Worm (Caenorhabditis elegans) whole organism, L2 larva: ENCODE data around the gene cyp-14A2.

ENCODE experiments used
- Y55F3AM.14 ChIP-seq: fragments of 200-800 bp; sonication (Bioruptor generic); optimal IDR thresholded peaks from 2 replicates; lab custom pipeline; 2018; ENCODE audit warnings: mild to moderate bottlenecking, missing genetic modification characterization, missing compliant biosample characterization
- ZK546.5 ChIP-seq: sonication (generic microtip); optimal IDR thresholded peaks from 2 replicates; lab custom pipeline; 2017; ENCODE audit warnings: missing biosample characterization, missing genetic modification characterization
- alr-1 ChIP-seq: fragments of 150-350 bp; optimal IDR thresholded peaks from 2 replicates; lab custom pipeline; 2014; ENCODE audit warnings: missing biosample characterization, missing genetic modification characterization
- aly-2 ChIP-seq: fragments of 150-350 bp; optimal IDR thresholded peaks from 2 replicates; lab custom pipeline; 2014; ENCODE audit warnings: missing biosample characterization, missing genetic modification characterization
- ama-1 ChIP-seq: fragments of 150-350 bp; optimal IDR thresholded peaks from 2 replicates; lab custom pipeline; 2018; ENCODE audit warnings: inconsistent platforms
- ceh-16 ChIP-seq: fragments of 150-350 bp; optimal IDR thresholded peaks from 2 replicates; lab custom pipeline; 2014; ENCODE audit warnings: missing biosample characterization, missing genetic modification characterization
- crh-2 ChIP-seq: sonication (generic microtip); optimal IDR thresholded peaks from 2 replicates; lab custom pipeline; 2017; ENCODE audit warnings: missing biosample characterization, missing genetic modification characterization
- egl-27 ChIP-seq: sonication (generic microtip); optimal IDR thresholded peaks from 3 replicates; lab custom pipeline; 2017; ENCODE audit warnings: missing biosample characterization, missing genetic modification reagents, missing genetic modification characterization
- elt-3 ChIP-seq: sonication (generic microtip); optimal IDR thresholded peaks from 2 replicates; lab custom pipeline; 2017; ENCODE audit warnings: missing biosample characterization, missing genetic modification characterization
- fos-1 ChIP-seq: fragments of 150-350 bp; optimal IDR thresholded peaks from 2 replicates; lab custom pipeline; 2014; ENCODE audit warnings: missing biosample characterization, missing genetic modification characterization
- lin-11 ChIP-seq: fragments of 150-350 bp; sonication (generic microtip); optimal IDR thresholded peaks from 2 replicates; lab custom pipeline; 2014; ENCODE audit warnings: missing biosample characterization, missing genetic modification characterization, inconsistent platforms, mixed read lengths
- lin-13 ChIP-seq: fragments of 150-350 bp; optimal IDR thresholded peaks from 2 replicates; lab custom pipeline; 2014; ENCODE audit warnings: missing biosample characterization, missing genetic modification reagents, missing genetic modification characterization
- mab-5 ChIP-seq: fragments of 150-350 bp; optimal IDR thresholded peaks from 2 replicates; lab custom pipeline; 2014; ENCODE audit warnings: missing biosample characterization, missing genetic modification characterization
- mbf-1 ChIP-seq: sonication (generic microtip); optimal IDR thresholded peaks from 2 replicates; lab custom pipeline; 2017; ENCODE audit warnings: missing biosample characterization, missing genetic modification characterization
- mdl-1 ChIP-seq, 2 experiments: fragments of 150-350 bp in 1 of 2; sonication (generic microtip) in 1 of 2; optimal IDR thresholded peaks; 2 replicates each; lab custom pipeline; 2017; ENCODE audit warnings: missing biosample characterization in 2 of 2, missing genetic modification characterization in 2 of 2
- nhr-10 ChIP-seq: sonication (generic microtip); optimal IDR thresholded peaks from 2 replicates; lab custom pipeline; 2017; ENCODE audit warnings: missing biosample characterization, missing genetic modification characterization
- nhr-11 ChIP-seq: fragments of 150-350 bp; optimal IDR thresholded peaks from 2 replicates; lab custom pipeline; 2014; ENCODE audit warnings: missing biosample characterization, missing genetic modification characterization
- nhr-12 ChIP-seq: fragments of 150-350 bp; optimal IDR thresholded peaks from 2 replicates; lab custom pipeline; 2014; ENCODE audit warnings: missing biosample characterization, missing genetic modification characterization
- nhr-129 ChIP-seq: fragments of 150-350 bp; optimal IDR thresholded peaks from 2 replicates; lab custom pipeline; 2014; ENCODE audit warnings: missing biosample characterization, missing genetic modification characterization
- nhr-21 ChIP-seq: fragments of 150-350 bp; optimal IDR thresholded peaks from 2 replicates; lab custom pipeline; 2014; ENCODE audit warnings: missing biosample characterization, missing genetic modification characterization
- nhr-23 ChIP-seq: fragments of 150-350 bp; optimal IDR thresholded peaks from 2 replicates; lab custom pipeline; 2014; ENCODE audit warnings: missing biosample characterization, missing genetic modification reagents, missing genetic modification characterization
- nhr-77 ChIP-seq: fragments of 150-350 bp; optimal IDR thresholded peaks from 2 replicates; lab custom pipeline; 2014; ENCODE audit warnings: missing biosample characterization, missing genetic modification characterization
- peb-1 ChIP-seq: fragments of 150-350 bp; optimal IDR thresholded peaks from 2 replicates; lab custom pipeline; 2014; ENCODE audit warnings: missing biosample characterization, missing genetic modification characterization
- sem-4 ChIP-seq: fragments of 150-350 bp; optimal IDR thresholded peaks from 2 replicates; lab custom pipeline; 2014; ENCODE audit warnings: missing biosample characterization, missing genetic modification reagents, missing genetic modification characterization
- skn-1 ChIP-seq: sonication (generic microtip); optimal IDR thresholded peaks from 2 replicates; lab custom pipeline; 2017; ENCODE audit warnings: missing biosample characterization, missing genetic modification characterization
- sma-3 ChIP-seq: sonication (generic microtip); optimal IDR thresholded peaks from 2 replicates; lab custom pipeline; 2016; ENCODE audit warnings: missing genetic modification reagents, missing genetic modification characterization, missing compliant biosample characterization
- sma-9 ChIP-seq, 2 experiments: fragments of 150-350 bp in 1 of 2; sonication (generic microtip) in 1 of 2; optimal IDR thresholded peaks; 2 replicates each; lab custom pipeline; 2014 to 2016; ENCODE audit warnings: missing genetic modification characterization in 2 of 2, mild to moderate bottlenecking in 1 of 2, missing biosample characterization in 1 of 2, missing compliant biosample characterization in 1 of 2, missing genetic modification reagents in 1 of 2, moderate library complexity in 1 of 2
- snpc-4 ChIP-seq: fragments of 150-350 bp; optimal IDR thresholded peaks from 2 replicates; lab custom pipeline; 2014; ENCODE audit warnings: missing biosample characterization, missing genetic modification characterization
- unc-39 ChIP-seq: fragments of 150-350 bp; optimal IDR thresholded peaks from 2 replicates; lab custom pipeline; 2014; ENCODE audit warnings: missing biosample characterization, missing genetic modification characterization
- unc-55 ChIP-seq: fragments of 150-350 bp; sonication (generic microtip); optimal IDR thresholded peaks from 3 replicates; lab custom pipeline; 2014; ENCODE audit warnings: missing biosample characterization, missing genetic modification reagents, missing genetic modification characterization
- unc-62 ChIP-seq: fragments of 150-350 bp; optimal IDR thresholded peaks from 2 replicates; lab custom pipeline; 2014; ENCODE audit warnings: missing biosample characterization, missing genetic modification reagents, missing genetic modification characterization
- ztf-1 ChIP-seq: fragments of 200-800 bp; sonication (Bioruptor generic); conservative IDR thresholded peaks from 2 replicates; pipeline ENCODE4 v1.3.6; 2022; ENCODE audit warnings: missing genetic modification characterization, missing compliant biosample characterization

The cyp-14A2 gene

DNA sequence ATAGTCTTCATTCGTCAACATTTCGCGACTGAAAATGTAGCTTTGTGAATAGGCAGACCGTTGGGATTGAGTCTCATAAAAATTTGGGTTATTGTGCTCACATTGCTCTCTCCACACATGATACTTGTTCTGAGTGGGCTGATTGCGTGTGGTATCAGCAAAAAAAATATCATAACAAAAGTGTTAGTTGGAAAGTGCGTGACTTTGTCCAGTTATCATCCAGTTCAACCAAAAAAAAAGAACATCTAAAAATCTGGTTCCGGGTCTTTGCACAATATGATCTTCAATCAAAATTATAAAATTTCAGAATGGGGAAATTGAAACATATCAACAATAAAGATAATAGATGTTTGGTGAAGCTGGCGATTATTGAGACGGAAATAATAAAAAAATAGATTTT lies 31.0 kb upstream of the cyp-14A2 start, which contains the start of gene srd-39:
Gene srd-39 (minus strand): TSS at position 101 of the 400 bp plus-strand sequence.
- TF ChIP-seq nhr-129 (tag; lab: Kevin White, UChicago) (no peak), mab-5 (no peak), crh-2 (tag; lab: Kevin White, UChicago) (no peak), nhr-77 (no peak), nhr-23 (no peak), ZK546.5 (tag; lab: Kevin White, UChicago) (no peak), lin-13 (no peak), unc-39 (tag; lab: Kevin White, UChicago) (no peak)

DNA sequence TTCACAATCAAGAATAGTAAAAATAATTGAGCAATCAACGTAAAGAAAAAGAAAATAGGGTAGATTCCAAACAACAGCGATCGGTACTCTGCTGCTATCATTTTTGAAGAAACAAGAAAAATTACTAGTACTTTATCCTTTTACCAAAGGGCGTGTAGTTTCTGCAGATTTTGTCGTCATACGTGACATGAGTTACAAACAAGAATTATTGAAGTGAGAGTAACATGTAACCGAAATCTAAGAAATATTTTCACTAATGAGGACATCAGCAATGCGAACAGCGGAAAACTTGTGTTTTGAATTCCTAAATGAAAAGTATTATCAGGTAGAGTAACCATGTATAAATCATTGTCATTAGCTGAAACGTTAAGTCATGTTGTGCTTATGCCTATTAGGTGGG lies 25.2 kb upstream of the cyp-14A2 start, which contains the start of gene srd-36:
Gene srd-36 (minus strand): TSS at position 101 of the 400 bp plus-strand sequence.
- TF ChIP-seq lin-11 (tag; lab: Kevin White, UChicago) (no peak), nhr-11 (tag; lab: Kevin White, UChicago) (no peak), nhr-21 (tag; lab: Kevin White, UChicago) (no peak), nhr-77 (no peak), unc-55 (GFP tag; lab: Kevin White, UChicago) (no peak), Y55F3AM.14 (GFP tag; lab: Kevin White, UChicago) (no peak), ZK546.5 (tag; lab: Kevin White, UChicago) (no peak), mab-5 (no peak), egl-27 (tag; lab: Kevin White, UChicago) (no peak), elt-3 (tag; lab: Kevin White, UChicago) (no peak), mdl-1 (tag; optimal IDR thresholded peaks at IDR 0.05; lab: Kevin White, UChicago) (no peak), aly-2 (no peak), peb-1 (tag; lab: Kevin White, UChicago) (no peak), crh-2 (tag; lab: Kevin White, UChicago) (no peak), sma-9 (GFP tag; optimal IDR thresholded peaks at IDR 0.05; lab: Kevin White, UChicago) (no peak), sma-9 (tag; optimal IDR thresholded peaks at IDR 0.05; lab: Kevin White, UChicago) (no peak), alr-1 (no peak), sem-4 (tag; lab: Kevin White, UChicago) (no peak), nhr-10 (tag; lab: Kevin White, UChicago) (no peak), sma-3 (GFP tag; lab: Kevin White, UChicago) (no peak)

- no peak for TF ChIP-seq fos-1 (tag; lab: Kevin White, UChicago)
- no peak for TF ChIP-seq unc-62 (GFP tag; lab: Kevin White, UChicago)
- no peak for TF ChIP-seq lin-11 (tag; lab: Kevin White, UChicago)
- no peak for TF ChIP-seq sem-4 (tag; lab: Kevin White, UChicago)
Measured at ce11 chrX:13293023-13293422, 23.5 kb upstream of the cyp-14A2 start.

DNA sequence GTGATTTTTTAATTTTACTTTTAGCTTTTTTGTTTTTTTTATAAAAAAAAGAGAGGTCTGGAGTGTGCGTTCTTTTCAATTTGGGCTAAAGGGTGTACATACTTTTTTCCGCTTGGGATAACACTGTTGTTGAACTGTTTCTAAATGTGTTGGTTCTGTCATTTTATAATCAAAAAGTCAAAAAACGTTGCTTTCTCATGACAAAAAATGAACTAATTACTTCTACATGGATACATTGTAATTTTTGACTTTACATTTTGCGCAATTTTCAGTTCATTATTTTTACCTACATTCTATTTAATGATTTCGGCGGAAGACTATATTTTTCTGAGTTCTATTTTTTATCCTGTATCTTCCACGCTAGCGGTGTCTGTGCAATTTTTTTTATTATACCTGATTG lies 22.0 kb upstream of the cyp-14A2 start, which contains the start of gene srd-38:
Gene srd-38 (plus strand): TSS at position 301 of the 400 bp plus-strand sequence.
- TF ChIP-seq ztf-1 (GFP tag; lab: Robert Waterston, UW) (no peak), ceh-16 (tag; lab: Kevin White, UChicago) (no peak), nhr-129 (tag; lab: Kevin White, UChicago) (no peak), nhr-12 (tag; lab: Kevin White, UChicago) (no peak), elt-3 (tag; lab: Kevin White, UChicago) (no peak), mdl-1 (tag; optimal IDR thresholded peaks at IDR 0.05; lab: Kevin White, UChicago) (no peak), ama-1 (lab: Kevin White, UChicago) (no peak), nhr-21 (tag; lab: Kevin White, UChicago) (no peak), nhr-11 (tag; lab: Kevin White, UChicago) (no peak), fos-1 (tag; lab: Kevin White, UChicago) (no peak), snpc-4 (tag; lab: Kevin White, UChicago) (no peak), Y55F3AM.14 (GFP tag; lab: Kevin White, UChicago) (no peak), unc-62 (GFP tag; lab: Kevin White, UChicago) (no peak), nhr-77 (no peak)

DNA sequence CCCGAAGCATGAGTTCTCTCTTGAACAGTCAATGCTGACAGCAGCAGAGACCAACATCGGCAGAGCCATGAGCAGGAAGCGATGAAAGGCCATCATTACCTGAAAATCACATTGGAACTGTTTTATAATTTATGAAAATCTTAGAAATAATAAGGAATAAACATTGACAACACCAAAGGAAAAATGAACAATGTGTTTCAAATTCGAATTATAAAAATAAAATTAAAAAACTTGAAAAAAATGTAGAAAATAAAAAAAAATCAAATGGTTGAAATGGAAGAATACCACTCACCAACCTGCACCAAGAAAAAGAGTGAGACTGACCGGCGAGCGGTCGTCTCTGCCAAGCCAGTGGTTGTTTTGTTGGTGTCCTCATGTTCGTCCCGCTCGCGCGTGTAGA lies 21.0 kb upstream of the cyp-14A2 start, which contains the start of gene R04D3.3:
Gene R04D3.3 (minus strand): TSS at position 101 of the 400 bp plus-strand sequence.
- no peak for TF ChIP-seq sma-9 (GFP tag; optimal IDR thresholded peaks at IDR 0.05; lab: Kevin White, UChicago)
- TF ChIP-seq sma-9 (tag; optimal IDR thresholded peaks at IDR 0.05; lab: Kevin White, UChicago) = no peak

DNA sequence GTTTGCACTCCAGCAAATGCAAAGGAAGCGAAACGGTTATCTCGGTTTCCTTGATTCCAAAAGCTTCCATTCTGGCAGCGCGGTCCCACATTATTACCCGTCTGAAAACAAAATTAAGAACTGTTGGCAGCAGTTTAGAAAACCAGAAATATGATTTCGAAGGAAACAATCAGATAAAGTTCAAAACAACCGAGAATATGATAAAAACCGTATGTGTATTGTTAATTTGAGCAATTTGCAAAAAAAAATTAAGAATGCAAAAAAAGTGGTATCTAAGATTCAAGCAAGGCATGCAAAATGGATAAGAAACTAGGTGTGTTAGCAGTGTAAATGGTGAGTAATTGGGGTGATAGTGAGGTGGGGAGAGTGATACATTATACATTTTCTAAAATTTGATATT lies 19.2 kb upstream of the cyp-14A2 start, which contains the start of gene R04D3.4:
Gene R04D3.4 (minus strand): TSS at position 101 of the 400 bp plus-strand sequence.
- TF ChIP-seq mbf-1 (tag; lab: Kevin White, UChicago) = no peak
- TF ChIP-seq lin-13 = no peak
- TF ChIP-seq sem-4 (tag; lab: Kevin White, UChicago) = no peak
- TF ChIP-seq unc-62 (GFP tag; lab: Kevin White, UChicago) = no peak
- no peak for TF ChIP-seq nhr-11 (tag; lab: Kevin White, UChicago)
- TF ChIP-seq nhr-12 (tag; lab: Kevin White, UChicago) = no peak
- no peak for TF ChIP-seq mdl-1 (tag; optimal IDR thresholded peaks at IDR 0.05; lab: Kevin White, UChicago)
- TF ChIP-seq skn-1 = no peak
- no peak for TF ChIP-seq nhr-77
- TF ChIP-seq lin-11 (tag; lab: Kevin White, UChicago) = no peak
- no peak for TF ChIP-seq elt-3 (tag; lab: Kevin White, UChicago)
- TF ChIP-seq, all 48 proteins: peak for 0
